Fruit fly (Drosophila melanogaster) whole organism, embryonic: Measurements from ENCODE around the gene CG4653.

Experiments
- Ada2b ChIP-seq: fragments of 200-800 bp; sonication (Bioruptor generic); IDR thresholded peaks from 2 replicates; pipeline ENCODE4 v1.3.6; 2022; ENCODE audit warnings: missing biosample characterization, missing genetic modification characterization
- CG10431 ChIP-seq: fragments of 200-800 bp; sonication (Bioruptor generic); optimal IDR thresholded peaks from 3 replicates; lab custom pipeline; 2018; ENCODE audit warnings: missing biosample characterization, mild to moderate bottlenecking, missing genetic modification characterization
- CG10462 ChIP-seq: fragments of 200-800 bp; sonication (Bioruptor generic); optimal IDR thresholded peaks from 2 replicates; lab custom pipeline; 2016; ENCODE audit warnings: missing biosample characterization, missing genetic modification characterization
- CG10979 ChIP-seq: fragments of 200-800 bp; sonication (Bioruptor generic); optimal IDR thresholded peaks from 2 replicates; lab custom pipeline; 2018; ENCODE audit warnings: missing biosample characterization, mild to moderate bottlenecking, missing genetic modification characterization, moderate library complexity
- CG11456 ChIP-seq: fragments of 200-800 bp; sonication (Bioruptor generic); IDR thresholded peaks from 3 replicates; pipeline ENCODE4 v1.3.6; 2022; ENCODE audit warnings: missing biosample characterization, missing genetic modification characterization
- CG12155 ChIP-seq: fragments of 200-800 bp; sonication (Bioruptor generic); optimal IDR thresholded peaks from 3 replicates; lab custom pipeline; 2016; ENCODE audit warnings: missing biosample characterization, missing genetic modification characterization
- CG12744 ChIP-seq: fragments of 200-800 bp; sonication (Bioruptor generic); optimal IDR thresholded peaks from 2 replicates; lab custom pipeline; 2016; ENCODE audit warnings: missing biosample characterization, missing genetic modification characterization
- CG16815 ChIP-seq: fragments of 200-800 bp; sonication (Bioruptor generic); optimal IDR thresholded peaks from 3 replicates; lab custom pipeline; 2017; ENCODE audit warnings: missing biosample characterization, mild to moderate bottlenecking, missing genetic modification characterization
- CG17385 ChIP-seq: fragments of 200-800 bp; sonication (Bioruptor generic); optimal IDR thresholded peaks from 3 replicates; lab custom pipeline; 2018; ENCODE audit warnings: missing biosample characterization, mild to moderate bottlenecking, missing genetic modification characterization
- CG17829 ChIP-seq: fragments of 200-800 bp; optimal IDR thresholded peaks from 2 replicates; lab custom pipeline; 2019; ENCODE audit warnings: missing biosample characterization, mild to moderate bottlenecking, missing genetic modification characterization, moderate library complexity
- CG18619 ChIP-seq: fragments of 200-800 bp; sonication (Bioruptor generic); optimal IDR thresholded peaks from 3 replicates; lab custom pipeline; 2017; ENCODE audit warnings: missing biosample characterization, mild to moderate bottlenecking, missing genetic modification characterization
- CG3065 ChIP-seq: fragments of 200-800 bp; sonication (Bioruptor generic); optimal IDR thresholded peaks from 2 replicates; lab custom pipeline; 2016; ENCODE audit warnings: missing biosample characterization, missing genetic modification characterization
- CG33213 ChIP-seq: fragments of 200-800 bp; sonication (Bioruptor generic); optimal IDR thresholded peaks from 3 replicates; lab custom pipeline; 2016; ENCODE audit warnings: missing biosample characterization, missing genetic modification characterization
- CG4854 ChIP-seq: fragments of 200-800 bp; sonication (Bioruptor generic); optimal IDR thresholded peaks from 2 replicates; lab custom pipeline; 2016; ENCODE audit warnings: missing biosample characterization, missing genetic modification characterization, inconsistent platforms
- CG6683 ChIP-seq: fragments of 200-800 bp; sonication (Bioruptor generic); optimal IDR thresholded peaks from 2 replicates; lab custom pipeline; 2017; ENCODE audit warnings: missing biosample characterization, mild to moderate bottlenecking, missing genetic modification characterization, missing genetic modification reagents
- CG6765 ChIP-seq: fragments of 200-800 bp; sonication (Bioruptor generic); optimal IDR thresholded peaks from 3 replicates; lab custom pipeline; 2017; ENCODE audit warnings: missing biosample characterization, mild to moderate bottlenecking, missing genetic modification characterization
- CG7357 ChIP-seq: fragments of 200-800 bp; sonication (Bioruptor generic); IDR thresholded peaks from 3 replicates; pipeline ENCODE4 v1.3.6; 2022; ENCODE audit warnings: missing biosample characterization, missing genetic modification characterization
- CG8924 ChIP-seq: fragments of 200-800 bp; optimal IDR thresholded peaks from 3 replicates; lab custom pipeline; 2019; ENCODE audit warnings: missing biosample characterization, mild to moderate bottlenecking, missing genetic modification characterization, moderate library complexity
- CG9609 ChIP-seq: fragments of 200-800 bp; sonication (Bioruptor generic); optimal IDR thresholded peaks from 3 replicates; lab custom pipeline; 2016; ENCODE audit warnings: missing biosample characterization, missing genetic modification characterization
- CG9797 ChIP-seq: fragments of 200-800 bp; sonication (Bioruptor generic); optimal IDR thresholded peaks from 3 replicates; lab custom pipeline; 2018; ENCODE audit warnings: missing biosample characterization, mild to moderate bottlenecking, missing genetic modification characterization
- Dek ChIP-seq: fragments of 200-800 bp; sonication (Bioruptor generic); optimal IDR thresholded peaks from 3 replicates; lab custom pipeline; 2019; ENCODE audit warnings: missing biosample characterization, mild to moderate bottlenecking, missing genetic modification characterization, moderate library complexity
- Fer2 ChIP-seq: fragments of 200-800 bp; sonication (Bioruptor generic); optimal IDR thresholded peaks from 2 replicates; lab custom pipeline; 2018; ENCODE audit warnings: missing biosample characterization, mild to moderate bottlenecking, missing genetic modification characterization, moderate library complexity
- Fer3 ChIP-seq: fragments of 200-800 bp; sonication (Bioruptor generic); optimal IDR thresholded peaks from 2 replicates; lab custom pipeline; 2018; ENCODE audit warnings: missing biosample characterization, mild to moderate bottlenecking, missing genetic modification characterization, moderate library complexity
- Gug ChIP-seq: fragments of 200-800 bp; sonication (Bioruptor generic); IDR thresholded peaks from 4 replicates; pipeline ENCODE4 v1.3.6; 2022; ENCODE audit warnings: missing biosample characterization, missing genetic modification characterization
- HmgZ ChIP-seq: fragments of 200-800 bp; sonication (Bioruptor generic); optimal IDR thresholded peaks from 2 replicates; lab custom pipeline; 2018; ENCODE audit warnings: missing biosample characterization, mild to moderate bottlenecking, missing genetic modification characterization
- MBD-R2 ChIP-seq: fragments of 200-800 bp; sonication (Bioruptor generic); IDR thresholded peaks from 2 replicates; pipeline ENCODE4 v1.3.6; 2022; ENCODE audit warnings: missing biosample characterization, missing genetic modification characterization
- MESR4 ChIP-seq: fragments of 200-800 bp; sonication (Bioruptor generic); optimal IDR thresholded peaks from 2 replicates; lab custom pipeline; 2018; ENCODE audit warnings: missing biosample characterization, mild to moderate bottlenecking, missing genetic modification characterization, moderate library complexity
- Ptx1 ChIP-seq: fragments of 200-800 bp; sonication (Bioruptor generic); IDR thresholded peaks from 2 replicates; pipeline ENCODE4 v1.3.6; 2022; ENCODE audit warnings: missing biosample characterization, missing genetic modification characterization
- Six4 ChIP-seq: fragments of 200-800 bp; sonication (Bioruptor generic); optimal IDR thresholded peaks from 2 replicates; lab custom pipeline; 2016; ENCODE audit warnings: missing biosample characterization, missing genetic modification characterization
- TFAM ChIP-seq: fragments of 200-800 bp; sonication (Bioruptor generic); optimal IDR thresholded peaks from 2 replicates; lab custom pipeline; 2017; ENCODE audit warnings: missing biosample characterization, missing genetic modification characterization, inconsistent platforms
- Taf1 ChIP-seq: fragments of 200-800 bp; sonication (Bioruptor generic); IDR thresholded peaks from 2 replicates; pipeline ENCODE4 v1.3.6; 2022; ENCODE audit warnings: missing biosample characterization, missing genetic modification characterization
- bbx ChIP-seq: fragments of 200-800 bp; sonication (Bioruptor generic); IDR thresholded peaks from 2 replicates; pipeline ENCODE4 v1.3.6; 2022; ENCODE audit warnings: missing biosample characterization, missing genetic modification characterization; ENCODE audit not compliant: partially characterized antibody
- bowl ChIP-seq: fragments of 200-800 bp; sonication (Bioruptor generic); IDR thresholded peaks from 2 replicates; pipeline ENCODE4 v1.3.6; 2022; ENCODE audit warnings: missing biosample characterization, missing genetic modification characterization
- cad ChIP-seq: fragments of >200 bp; optimal IDR thresholded peaks from 2 replicates; lab custom pipeline; 2017; ENCODE audit warnings: missing biosample characterization, missing genetic modification characterization
- croc ChIP-seq: fragments of 200-800 bp; sonication (Bioruptor generic); conservative IDR thresholded peaks from 3 replicates; pipeline ENCODE4 v1.3.6; 2022; ENCODE audit warnings: missing biosample characterization, missing genetic modification characterization
- crp ChIP-seq, 2 experiments: fragments of 200-800 bp; sonication (Bioruptor generic); optimal IDR thresholded peaks; 2 replicates in 1 of 2; 3 replicates in 1 of 2; lab custom pipeline; 2017; ENCODE audit warnings: missing biosample characterization in 2 of 2, missing genetic modification characterization in 2 of 2, mild to moderate bottlenecking in 1 of 2, moderate library complexity in 1 of 2
- dan ChIP-seq: fragments of 200-800 bp; sonication (Bioruptor generic); IDR thresholded peaks from 2 replicates; pipeline ENCODE4 v1.3.6; 2022; ENCODE audit warnings: missing biosample characterization, missing genetic modification characterization
- fd3F ChIP-seq: fragments of 200-800 bp; sonication (Bioruptor generic); optimal IDR thresholded peaks from 2 replicates; lab custom pipeline; 2018; ENCODE audit warnings: missing biosample characterization, mild to moderate bottlenecking, missing genetic modification characterization, moderate library complexity
- grn ChIP-seq: fragments of 200-800 bp; sonication (Bioruptor generic); optimal IDR thresholded peaks from 3 replicates; lab custom pipeline; 2017; ENCODE audit warnings: missing biosample characterization, missing genetic modification characterization
- gsb ChIP-seq: fragments of 200-800 bp; sonication (Bioruptor generic); IDR thresholded peaks from 2 replicates; pipeline ENCODE4 v1.3.6; 2022; ENCODE audit warnings: missing biosample characterization, missing genetic modification characterization
- gsb-n ChIP-seq: fragments of 200-800 bp; sonication (Bioruptor generic); optimal IDR thresholded peaks from 3 replicates; lab custom pipeline; 2018; ENCODE audit warnings: missing biosample characterization, mild to moderate bottlenecking, missing genetic modification characterization
- gt ChIP-seq: fragments of 200-800 bp; sonication (Bioruptor generic); IDR thresholded peaks from 2 replicates; pipeline ENCODE4 v1.3.6; 2022; ENCODE audit warnings: missing biosample characterization, missing genetic modification characterization
- ken ChIP-seq: fragments of 200-800 bp; sonication (Bioruptor generic); IDR thresholded peaks from 3 replicates; pipeline ENCODE4 v1.3.6; 2022; ENCODE audit warnings: missing biosample characterization, missing genetic modification characterization
- kni ChIP-seq: fragments of 200-800 bp; sonication (Bioruptor generic); optimal IDR thresholded peaks from 3 replicates; lab custom pipeline; 2017; ENCODE audit warnings: mild to moderate bottlenecking, missing biosample characterization, missing genetic modification reagents, missing genetic modification characterization
- run ChIP-seq: fragments of 200-800 bp; sonication (Bioruptor generic); optimal IDR thresholded peaks from 3 replicates; lab custom pipeline; 2018; ENCODE audit warnings: missing biosample characterization, mild to moderate bottlenecking, missing genetic modification characterization
- shn ChIP-seq: fragments of 200-800 bp; sonication (Bioruptor generic); optimal IDR thresholded peaks from 3 replicates; lab custom pipeline; 2016; ENCODE audit warnings: missing biosample characterization, missing genetic modification characterization
- ttk ChIP-seq: fragments of 200-800 bp; sonication (Bioruptor generic); IDR thresholded peaks from 2 replicates; pipeline ENCODE4 v2.1.2; 2022; ENCODE audit warnings: missing biosample characterization, missing genetic modification characterization
- zfh1 ChIP-seq: fragments of 200-800 bp; sonication (Bioruptor generic); IDR thresholded peaks from 3 replicates; pipeline ENCODE4 v1.3.6; 2022; ENCODE audit warnings: missing biosample characterization, missing genetic modification characterization

The CG4653 gene

DNA sequence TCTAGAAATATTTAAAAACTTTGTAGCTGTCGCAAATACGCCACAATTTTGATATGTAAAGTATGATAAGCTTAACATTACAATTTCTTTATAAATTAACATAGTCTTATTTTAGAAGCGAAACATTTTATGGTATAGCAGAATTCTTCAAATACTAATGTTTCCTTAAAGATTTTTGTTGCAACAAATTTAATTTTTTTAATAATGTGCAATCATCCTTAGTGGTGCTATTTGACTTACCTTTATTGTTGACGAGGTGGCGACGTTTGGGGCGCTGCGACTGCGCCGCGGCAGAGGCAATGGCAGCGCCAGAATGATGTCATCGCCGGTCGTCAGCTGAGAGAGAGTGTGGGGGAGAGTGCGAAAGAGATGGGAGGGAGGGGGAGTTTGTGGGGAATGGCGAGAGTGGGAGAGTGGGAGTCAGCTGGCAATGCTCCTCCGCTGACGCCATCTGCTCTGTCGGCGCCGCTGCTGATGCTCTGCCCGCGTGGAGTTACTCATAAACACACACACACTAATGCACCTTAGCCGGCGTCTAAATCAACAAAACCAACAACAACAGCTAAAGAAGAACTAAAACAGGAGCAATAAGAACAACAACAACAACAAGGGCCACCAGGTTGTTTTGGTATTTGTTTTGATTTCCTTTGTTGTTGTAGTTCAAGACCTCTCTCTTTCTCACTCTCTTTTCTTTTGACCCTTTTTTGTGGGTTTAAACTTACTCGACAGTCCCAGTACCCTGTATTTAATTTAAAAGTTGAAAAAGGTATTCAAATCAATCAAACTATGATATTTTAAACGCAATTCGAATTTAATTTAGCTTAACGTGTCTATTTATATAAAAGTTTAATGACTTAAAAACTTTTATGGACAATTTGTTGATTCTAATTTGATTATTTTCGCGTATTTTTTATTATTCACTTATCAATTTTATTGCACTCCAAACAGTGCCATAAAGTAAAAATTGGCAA lies 19.6 kb downstream of the CG4653 start (continued):
- TF ChIP-seq Dek (tag; lab: Kevin White, UChicago) (peak; percentile 76), CG6765 (GFP tag; lab: Kevin White, UChicago) (no peak), CG11456 (GFP tag; lab: Robert Waterston, UW) (peak; percentile 53; the same call in 2 of the 3 replicates), MESR4 (no peak), Fer3 (tag; lab: Kevin White, UChicago) (peak; percentile 58), cad (GFP tag; lab: Kevin White, UChicago) (no peak), CG10431 (peak; percentile 21), croc (peak; percentile 45; the same call in 2 of the 3 replicates), CG9797 (GFP tag; lab: Kevin White, UChicago) (no peak), dan (GFP tag; lab: Robert Waterston, UW) (no peak), Six4 (GFP tag; lab: Kevin White, UChicago) (peak; percentile 8), ken (GFP tag; lab: Robert Waterston, UW) (peak; percentile 49; the same call in 2 of the 3 replicates), Ptx1 (peak; percentile 71), CG3065 (no peak), gsb (GFP tag; lab: Robert Waterston, UW) (0 out of 2 replicates have a peak, but pooled peaks have one; percentile 27), CG7357 (peak; percentile 54; the same call in 2 of the 3 replicates), grn (GFP tag; lab: Kevin White, UChicago) (no peak), ttk (GFP tag; lab: Robert Waterston, UW) (peak; percentile 60), bowl (GFP tag; lab: Robert Waterston, UW) (no peak), shn (GFP tag; lab: Kevin White, UChicago) (peak; percentile 25), CG33213 (GFP tag; lab: Kevin White, UChicago) (no peak), CG6683 (GFP tag; lab: Kevin White, UChicago) (no peak), CG16815 (GFP tag; lab: Kevin White, UChicago) (peak; percentile 56), Taf1 (GFP tag; lab: Robert Waterston, UW) (peak; percentile 30; the same call in 1 of the 2 replicates), CG18619 (GFP tag; lab: Kevin White, UChicago) (peak; percentile 81), CG10979 (tag; lab: Kevin White, UChicago) (peak; percentile 65), bbx (GFP tag; lab: Robert Waterston, UW) (no peak), CG12155 (peak; percentile 47), run (tag; lab: Kevin White, UChicago) (peak; percentile 80), CG4854 (no peak), fd3F (GFP tag; lab: Kevin White, UChicago) (no peak), CG17385 (GFP tag; lab: Kevin White, UChicago) (peak; percentile 79), gsb-n (peak; percentile 78), crp (GFP tag; optimal IDR thresholded peaks at IDR 0.05; lab: Kevin White, UChicago) (peak in 1 of 2 experiments; percentile 63), MBD-R2 (GFP tag; lab: Robert Waterston, UW) (peak; percentile 15; the same call in 1 of the 2 replicates), HmgZ (tag; lab: Kevin White, UChicago) (peak; percentile 59), CG8924 (peak; percentile 79), TFAM (no peak), CG10462 (peak; percentile 33), CG9609 (GFP tag; lab: Kevin White, UChicago) (peak; percentile 18), Gug (peak; percentile 12; the same call in 1 of the 4 replicates), CG17829 (tag; lab: Kevin White, UChicago) (peak; percentile 66), CG12744 (GFP tag; lab: Kevin White, UChicago) (peak; percentile 32), Fer2 (tag; lab: Kevin White, UChicago) (no peak), zfh1 (peak; percentile 60; the same call in 1 of the 3 replicates), Ada2b (GFP tag; lab: Robert Waterston, UW) (peak; percentile 73), kni (GFP tag; lab: Kevin White, UChicago) (no peak), gt (GFP tag; lab: Robert Waterston, UW) (no peak)
